Worm (Caenorhabditis elegans) whole organism, L1 larva: ENCODE measurements around the gene zip-7.

Experiments
- C16A3.4 ChIP-seq: fragments of 150-350 bp; optimal IDR thresholded peaks from 2 replicates; lab custom pipeline; 2014; ENCODE audit warnings: missing biosample characterization, missing genetic modification characterization
- C34B4.2 ChIP-seq: sonication (generic microtip); optimal IDR thresholded peaks from 2 replicates; lab custom pipeline; 2017; ENCODE audit warnings: mild to moderate bottlenecking, missing genetic modification characterization, missing compliant biosample characterization
- F16B12.6 ChIP-seq: fragments of 150-350 bp; optimal IDR thresholded peaks from 2 replicates; lab custom pipeline; 2014; ENCODE audit warnings: missing biosample characterization, missing genetic modification characterization
- aha-1 ChIP-seq: fragments of 150-350 bp; optimal IDR thresholded peaks from 2 replicates; lab custom pipeline; 2014; ENCODE audit warnings: missing biosample characterization, missing genetic modification characterization
- alr-1 ChIP-seq: fragments of 200-800 bp; sonication (Bioruptor generic); optimal IDR thresholded peaks from 2 replicates; lab custom pipeline; 2018; ENCODE audit warnings: borderline replicate concordance, mild to moderate bottlenecking, missing genetic modification characterization, missing compliant biosample characterization
- ama-1 ChIP-seq: fragments of 150-350 bp; optimal IDR thresholded peaks from 2 replicates; lab custom pipeline; 2014
- blmp-1 ChIP-seq: fragments of 150-350 bp; optimal IDR thresholded peaks from 2 replicates; lab custom pipeline; 2014; ENCODE audit warnings: missing biosample characterization, missing genetic modification characterization
- ceh-88 ChIP-seq: fragments of 200-800 bp; sonication (Bioruptor generic); IDR thresholded peaks from 2 replicates; pipeline ENCODE4 v1.3.6; 2022; ENCODE audit warnings: missing genetic modification characterization, missing compliant biosample characterization
- ceh-90 ChIP-seq: sonication (generic microtip); optimal IDR thresholded peaks from 2 replicates; lab custom pipeline; 2016; ENCODE audit warnings: missing genetic modification characterization, missing compliant biosample characterization
- dpl-1 ChIP-seq, 3 experiments: fragments of 150-350 bp in 2 of 3; sonication (generic microtip) in 1 of 3; optimal IDR thresholded peaks; 2 replicates each; lab custom pipeline; 2014 to 2017; ENCODE audit warnings: missing biosample characterization in 3 of 3, missing genetic modification characterization in 3 of 3, missing genetic modification reagents in 3 of 3
- dsc-1 ChIP-seq: sonication (generic microtip); optimal IDR thresholded peaks from 2 replicates; lab custom pipeline; 2016; ENCODE audit warnings: mild to moderate bottlenecking, missing genetic modification characterization, missing compliant biosample characterization
- efl-1 ChIP-seq, 4 experiments: fragments of 150-350 bp; optimal IDR thresholded peaks in 3 of 4; peaks in 1 of 4; 1 replicate in 1 of 4; 2 replicates in 3 of 4; lab custom pipeline; 2014; ENCODE audit warnings: missing biosample characterization in 2 of 4, missing genetic modification characterization in 2 of 4, missing genetic modification reagents in 2 of 4
- efl-3 ChIP-seq: fragments of 200-800 bp; sonication (Bioruptor generic); optimal IDR thresholded peaks from 2 replicates; lab custom pipeline; 2018; ENCODE audit warnings: mild to moderate bottlenecking, missing genetic modification characterization, missing compliant biosample characterization
- egl-13 ChIP-seq: sonication (generic microtip); optimal IDR thresholded peaks from 2 replicates; lab custom pipeline; 2016; ENCODE audit warnings: missing genotype, missing genetic modification reagents, missing genetic modification characterization, missing compliant biosample characterization
- egl-27 ChIP-seq, 2 experiments: fragments of 150-350 bp in 1 of 2; sonication (generic microtip); optimal IDR thresholded peaks; 3 replicates each; lab custom pipeline; 2017 to 2018; ENCODE audit warnings: missing biosample characterization in 2 of 2, missing genetic modification characterization in 2 of 2, missing genetic modification reagents in 2 of 2
- elt-2 ChIP-seq: sonication (generic microtip); optimal IDR thresholded peaks from 2 replicates; lab custom pipeline; 2016; ENCODE audit warnings: missing genetic modification characterization, mild to moderate bottlenecking, inconsistent platforms, missing compliant biosample characterization, missing genetic modification reagents
- elt-3 ChIP-seq, 6 experiments: fragments of 150-350 bp in 1 of 6; sonication (generic microtip); optimal IDR thresholded peaks; 2 replicates each; lab custom pipeline; 2017 to 2018; ENCODE audit warnings: missing biosample characterization in 6 of 6, missing genetic modification characterization in 6 of 6, inconsistent platforms in 1 of 6
- fkh-10 ChIP-seq: sonication (generic microtip); optimal IDR thresholded peaks from 2 replicates; lab custom pipeline; 2017; ENCODE audit warnings: missing biosample characterization, missing genetic modification reagents, missing genetic modification characterization
- fkh-4 ChIP-seq: sonication (generic microtip); optimal IDR thresholded peaks from 2 replicates; lab custom pipeline; 2016; ENCODE audit warnings: missing compliant biosample characterization, missing genetic modification characterization, borderline replicate concordance
- fkh-8 ChIP-seq: sonication (generic microtip); optimal IDR thresholded peaks from 2 replicates; lab custom pipeline; 2016; ENCODE audit warnings: mild to moderate bottlenecking, missing genetic modification characterization, missing compliant biosample characterization
- grh-1 ChIP-seq: fragments of 200-800 bp; sonication (Bioruptor generic); IDR thresholded peaks from 2 replicates; pipeline ENCODE4 v1.3.6; 2022; ENCODE audit warnings: missing genetic modification reagents, missing genetic modification characterization, missing compliant biosample characterization
- hlh-4 ChIP-seq: sonication (generic microtip); optimal IDR thresholded peaks from 2 replicates; lab custom pipeline; 2016; ENCODE audit warnings: mild to moderate bottlenecking, missing genetic modification characterization, missing compliant biosample characterization
- isw-1 ChIP-seq: fragments of 200-800 bp; sonication (Bioruptor generic); IDR thresholded peaks from 2 replicates; pipeline ENCODE4 v1.3.6; 2022; ENCODE audit warnings: missing genetic modification characterization, missing compliant biosample characterization
- lin-13 ChIP-seq: fragments of 150-350 bp; optimal IDR thresholded peaks from 2 replicates; lab custom pipeline; 2014; ENCODE audit warnings: missing biosample characterization, missing genetic modification reagents, missing genetic modification characterization
- lin-14 ChIP-seq: fragments of 200-800 bp; sonication (Bioruptor generic); optimal IDR thresholded peaks from 2 replicates; lab custom pipeline; 2018; ENCODE audit warnings: mild to moderate bottlenecking, missing genetic modification characterization, moderate library complexity, missing compliant biosample characterization
- lin-15B ChIP-seq: fragments of 150-350 bp; sonication (generic microtip); optimal IDR thresholded peaks from 3 replicates; lab custom pipeline; 2014; ENCODE audit warnings: missing biosample characterization, missing genetic modification characterization
- lin-39 ChIP-seq: fragments of 150-350 bp; optimal IDR thresholded peaks from 2 replicates; lab custom pipeline; 2014; ENCODE audit warnings: missing biosample characterization, missing genetic modification reagents, missing genetic modification characterization
- lir-3 ChIP-seq: sonication (generic microtip); optimal IDR thresholded peaks from 2 replicates; lab custom pipeline; 2016; ENCODE audit warnings: mild to moderate bottlenecking, missing genetic modification characterization, moderate library complexity, missing compliant biosample characterization; ENCODE audit not compliant: poor library complexity
- lsy-2 ChIP-seq, 2 experiments: fragments of 150-350 bp; optimal IDR thresholded peaks; 2 replicates each; lab custom pipeline; 2014; ENCODE audit warnings: missing biosample characterization in 2 of 2, missing genetic modification characterization in 2 of 2
- mab-9 ChIP-seq: fragments of 200-800 bp; sonication (Bioruptor generic); IDR thresholded peaks from 2 replicates; pipeline ENCODE4 v1.3.6; 2022; ENCODE audit warnings: missing genetic modification reagents, missing genetic modification characterization, missing compliant biosample characterization
- mef-2 ChIP-seq: fragments of 150-350 bp; optimal IDR thresholded peaks from 2 replicates; lab custom pipeline; 2014; ENCODE audit warnings: missing biosample characterization, missing genetic modification characterization
- nhr-11 ChIP-seq: fragments of 150-350 bp; optimal IDR thresholded peaks from 2 replicates; lab custom pipeline; 2014; ENCODE audit warnings: missing biosample characterization, missing genetic modification characterization
- nhr-12 ChIP-seq: sonication (generic microtip); optimal IDR thresholded peaks from 2 replicates; lab custom pipeline; 2017; ENCODE audit warnings: missing biosample characterization, missing genetic modification characterization
- nhr-19 ChIP-seq: fragments of 200-800 bp; sonication (Bioruptor generic); conservative IDR thresholded peaks from 2 replicates; pipeline ENCODE4 v1.3.6; 2022; ENCODE audit warnings: missing genetic modification characterization, missing compliant biosample characterization
- nhr-237 ChIP-seq: fragments of 150-350 bp; optimal IDR thresholded peaks from 2 replicates; lab custom pipeline; 2014; ENCODE audit warnings: missing biosample characterization, missing genetic modification characterization
- nhr-47 ChIP-seq: sonication (generic microtip); optimal IDR thresholded peaks from 2 replicates; lab custom pipeline; 2016; ENCODE audit warnings: mild to moderate bottlenecking, missing genetic modification characterization, moderate library complexity, missing compliant biosample characterization
- nhr-71 ChIP-seq: sonication (generic microtip); optimal IDR thresholded peaks from 2 replicates; lab custom pipeline; 2016; ENCODE audit warnings: mild to moderate bottlenecking, missing genetic modification characterization, moderate library complexity, missing compliant biosample characterization
- nhr-76 ChIP-seq: sonication (generic microtip); optimal IDR thresholded peaks from 2 replicates; lab custom pipeline; 2017; ENCODE audit warnings: missing biosample characterization, missing genetic modification characterization
- nhr-77 ChIP-seq: fragments of 150-350 bp; optimal IDR thresholded peaks from 2 replicates; lab custom pipeline; 2014; ENCODE audit warnings: missing biosample characterization, missing genetic modification characterization
- nhr-84 ChIP-seq: sonication (generic microtip); optimal IDR thresholded peaks from 2 replicates; lab custom pipeline; 2017; ENCODE audit warnings: missing biosample characterization, missing genetic modification characterization
- nhr-85 ChIP-seq: sonication (generic microtip); peaks from one replicate; lab custom pipeline; 2016; ENCODE audit warnings: missing genetic modification characterization, inconsistent platforms, missing compliant biosample characterization
- nhr-90 ChIP-seq: sonication (generic microtip); optimal IDR thresholded peaks from 2 replicates; lab custom pipeline; 2016; ENCODE audit warnings: mild to moderate bottlenecking, missing genetic modification characterization, missing compliant biosample characterization; ENCODE audit not compliant: poor library complexity
- pag-3 ChIP-seq: sonication (generic microtip); optimal IDR thresholded peaks from 2 replicates; lab custom pipeline; 2017; ENCODE audit warnings: missing genetic modification characterization, mild to moderate bottlenecking, missing compliant biosample characterization, antibody characterized with exemption, borderline replicate concordance; ENCODE audit not compliant: insufficient read depth
- pqm-1 ChIP-seq: sonication (generic microtip); optimal IDR thresholded peaks from 3 replicates; lab custom pipeline; 2017; ENCODE audit warnings: missing biosample characterization, missing genetic modification characterization
- rnt-1 ChIP-seq: sonication (generic microtip); optimal IDR thresholded peaks from 2 replicates; lab custom pipeline; 2016; ENCODE audit warnings: mild to moderate bottlenecking, missing genetic modification characterization, moderate library complexity, missing compliant biosample characterization
- skn-1 ChIP-seq: fragments of 150-350 bp; optimal IDR thresholded peaks from 2 replicates; lab custom pipeline; 2014; ENCODE audit warnings: missing biosample characterization, missing genetic modification characterization
- sox-4 ChIP-seq: sonication (generic microtip); optimal IDR thresholded peaks from 2 replicates; lab custom pipeline; 2016; ENCODE audit warnings: missing genetic modification characterization, missing compliant biosample characterization
- swsn-7 ChIP-seq: sonication (generic microtip); optimal IDR thresholded peaks from 2 replicates; lab custom pipeline; 2016; ENCODE audit warnings: missing genetic modification characterization, missing compliant biosample characterization
- xbp-1 ChIP-seq: sonication (generic microtip); optimal IDR thresholded peaks from 2 replicates; lab custom pipeline; 2016; ENCODE audit warnings: missing genetic modification characterization, missing compliant biosample characterization
- zip-4 ChIP-seq: fragments of 200-800 bp; sonication (Bioruptor generic); optimal IDR thresholded peaks from 2 replicates; lab custom pipeline; 2018; ENCODE audit warnings: mild to moderate bottlenecking, missing genetic modification characterization, moderate library complexity, missing compliant biosample characterization
- ztf-11 ChIP-seq, 2 experiments: sonication (generic microtip); optimal IDR thresholded peaks; 2 replicates each; lab custom pipeline; 2016 to 2017; ENCODE audit warnings: missing genetic modification characterization in 2 of 2, missing biosample characterization in 1 of 2, missing compliant biosample characterization in 1 of 2
- ztf-4 ChIP-seq: fragments of 150-350 bp; optimal IDR thresholded peaks from 2 replicates; lab custom pipeline; 2014; ENCODE audit warnings: missing biosample characterization, missing genetic modification characterization

Gene zip-7

ce11 chrIV:16498031-16498442 is 7.4 kb downstream of the zip-7 start (continued):
- TF ChIP-seq grh-1 (GFP tag; lab: Robert Waterston, UW) (no peak), blmp-1 (tag; lab: Kevin White, UChicago) (peak; percentile 79), lin-15B (tag; lab: Kevin White, UChicago) (no peak), dpl-1 (GFP tag; optimal IDR thresholded peaks at IDR 0.05; lab: Kevin White, UChicago) (peak; percentile 30 to 59 (median 47)), lin-13 (GFP tag; lab: Kevin White, UChicago) (peak; percentile 45), nhr-12 (no peak), isw-1 (GFP tag; lab: Robert Waterston, UW) (no peak), elt-2 (tag; lab: Kevin White, UChicago) (no peak), ztf-11 (tag; optimal IDR thresholded peaks at IDR 0.05; lab: Kevin White, UChicago) (no peak), nhr-19 (GFP tag; lab: Robert Waterston, UW) (peak; percentile 42), aha-1 (no peak), nhr-237 (tag; lab: Kevin White, UChicago) (no peak), fkh-10 (GFP tag; lab: Kevin White, UChicago) (no peak), ztf-4 (tag; lab: Kevin White, UChicago) (peak; percentile 37), sox-4 (no peak), fkh-8 (peak; percentile 77), alr-1 (no peak), pag-3 (peak; percentile 29), nhr-76 (tag; lab: Kevin White, UChicago) (no peak), dsc-1 (tag; lab: Kevin White, UChicago) (peak; percentile 72), pqm-1 (tag; lab: Kevin White, UChicago) (no peak), xbp-1 (tag; lab: Kevin White, UChicago) (peak; percentile 15), rnt-1 (tag; lab: Kevin White, UChicago) (peak; percentile 64), ama-1 (lab: Kevin White, UChicago) (no peak), nhr-47 (peak; percentile 69), elt-3 (tag; optimal IDR thresholded peaks at IDR 0.05; lab: Kevin White, UChicago) (peak in 2 of 6 experiments; percentile 6 to 13), nhr-84 (tag; lab: Kevin White, UChicago) (no peak), nhr-11 (tag; lab: Kevin White, UChicago) (peak; percentile 5), F16B12.6 (tag; lab: Kevin White, UChicago) (no peak), efl-1 (optimal IDR thresholded peaks at IDR 0.05; lab: Kevin White, UChicago) (peak; percentile 48 to 68), efl-1 (GFP tag; optimal IDR thresholded peaks at IDR 0.05 in 1 of 2; lab: Kevin White, UChicago) (peak in 1 of 2 experiments; percentile 2), C16A3.4 (tag; lab: Kevin White, UChicago) (peak; percentile 17), egl-27 (tag; optimal IDR thresholded peaks at IDR 0.05; lab: Kevin White, UChicago) (peak in 1 of 2 experiments; percentile 15), skn-1 (tag; lab: Kevin White, UChicago) (peak; percentile 64), efl-3 (GFP tag; lab: Kevin White, UChicago) (no peak), lir-3 (tag; lab: Kevin White, UChicago) (no peak), ceh-90 (no peak), fkh-4 (tag; lab: Kevin White, UChicago) (no peak), zip-4 (GFP tag; lab: Kevin White, UChicago) (no peak), lsy-2 (tag; optimal IDR thresholded peaks at IDR 0.05; lab: Kevin White, UChicago) (peak; percentile 40 to 70), mab-9 (GFP tag; lab: Robert Waterston, UW) (no peak), nhr-71 (tag; lab: Kevin White, UChicago) (peak; percentile 85), ceh-88 (GFP tag; lab: Robert Waterston, UW) (no peak), swsn-7 (peak; percentile 55), C34B4.2 (no peak), hlh-4 (tag; lab: Kevin White, UChicago) (no peak), lin-39 (tag; lab: Kevin White, UChicago) (peak; percentile 52), nhr-90 (tag; lab: Kevin White, UChicago) (peak; percentile 36), lin-14 (GFP tag; lab: Kevin White, UChicago) (peak; percentile 95), nhr-85 (peak; percentile 78), mef-2 (no peak), nhr-77 (tag; lab: Kevin White, UChicago) (peak; percentile 31), egl-13 (peak; percentile 30)
